Fruit fly (Drosophila melanogaster): ENCODE results near the gene nub.

nub gene

DNA sequence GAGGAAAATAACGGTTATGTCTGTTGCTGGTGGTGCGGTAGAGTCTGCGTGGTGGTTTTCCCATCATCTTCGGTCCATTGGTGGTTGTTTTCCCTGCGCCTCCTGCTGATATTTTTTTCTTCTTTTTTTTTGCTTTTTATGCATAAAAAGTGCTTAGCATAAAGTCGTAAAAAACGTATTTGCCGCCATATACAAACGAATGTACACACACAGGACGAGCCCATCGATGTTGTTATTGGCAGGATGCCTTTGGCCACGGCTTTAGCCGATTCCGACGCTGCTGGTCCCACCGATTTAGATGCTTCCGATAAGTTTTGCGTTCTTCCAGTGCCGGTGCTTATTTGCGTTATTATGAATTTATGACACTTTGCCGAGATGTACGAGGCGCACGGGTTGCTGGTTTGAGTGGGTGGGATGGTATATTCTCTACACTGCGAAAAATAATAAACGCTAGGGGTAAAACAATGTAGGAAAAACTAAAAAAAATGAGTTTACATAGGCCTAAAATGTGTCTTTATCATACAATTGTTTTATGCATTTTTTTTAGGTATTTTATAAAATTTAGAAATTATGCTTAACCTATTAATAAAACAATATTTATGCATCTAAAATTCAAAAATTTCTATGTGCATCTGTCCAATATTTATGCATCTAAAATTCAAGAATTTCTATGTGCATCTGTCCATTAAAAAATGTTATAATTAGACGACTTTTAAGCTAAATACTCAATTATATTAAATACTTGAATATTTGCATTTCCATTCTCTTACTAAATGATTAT is 20.3 kb upstream of the nub start (continued):
- TF ChIP-seq toy (GFP tag; IDR thresholded peaks at IDR 0.05): no peak
- no peak for TF ChIP-seq Bgb (GFP tag; IDR thresholded peaks at IDR 0.05; ENCODE audit: partially characterized antibody)
- TF ChIP-seq Spps (tag; optimal IDR thresholded peaks at IDR 0.05): no peak
- peak; percentile 12 for TF ChIP-seq CG15269 (tag; optimal IDR thresholded peaks at IDR 0.05)
- TF ChIP-seq Dek (tag; optimal IDR thresholded peaks at IDR 0.05): no peak
- TF ChIP-seq CG9609 (GFP tag; optimal IDR thresholded peaks at IDR 0.05): no peak
- TF ChIP-seq Jarid2 (GFP tag; optimal IDR thresholded peaks at IDR 0.05): no peak
- TF ChIP-seq eyg (GFP tag; optimal IDR thresholded peaks at IDR 0.05): no peak
- TF ChIP-seq CG11560 (tag; IDR thresholded peaks at IDR 0.05): no peak
- TF ChIP-seq sim (GFP tag; IDR thresholded peaks at IDR 0.05): no peak
- peak; percentile 55 for TF ChIP-seq dmrt99B (tag; optimal IDR thresholded peaks at IDR 0.05)
- TF ChIP-seq grau (tag; optimal IDR thresholded peaks at IDR 0.05): peak; percentile 47
- no peak for TF ChIP-seq HLH3B (GFP tag; IDR thresholded peaks at IDR 0.05)
- peak; percentile 62 for TF ChIP-seq CG7556 (GFP tag; optimal IDR thresholded peaks at IDR 0.05)
- TF ChIP-seq ems (GFP tag; optimal IDR thresholded peaks at IDR 0.05): no peak
- TF ChIP-seq p53 (GFP tag; optimal IDR thresholded peaks at IDR 0.05): no peak
- TF ChIP-seq CG7745 (tag; optimal IDR thresholded peaks at IDR 0.05): no peak
- no peak for TF ChIP-seq H15 (GFP tag; IDR thresholded peaks at IDR 0.05)
- TF ChIP-seq dati (GFP tag; IDR thresholded peaks at IDR 0.05): no peak
- no peak for TF ChIP-seq CG14014 (GFP tag; IDR thresholded peaks at IDR 0.05)
- TF ChIP-seq Sox102F (GFP tag; optimal IDR thresholded peaks at IDR 0.05): peak; percentile 35
- TF ChIP-seq Chrac-16 (GFP tag; optimal IDR thresholded peaks at IDR 0.05): peak; percentile 6
- TF ChIP-seq CG31441 (GFP tag; IDR thresholded peaks at IDR 0.05): peak; percentile 51; the same call in 1 of the 2 replicates
- TF ChIP-seq br (optimal IDR thresholded peaks at IDR 0.05): no peak
- TF ChIP-seq Dll (GFP tag; IDR thresholded peaks at IDR 0.05; ENCODE audit: partially characterized antibody): no peak
- no peak for TF ChIP-seq CG10654 (GFP tag; optimal IDR thresholded peaks at IDR 0.05)
- no peak for TF ChIP-seq tll (GFP tag; optimal IDR thresholded peaks at IDR 0.05)
- no peak for TF ChIP-seq CG11696 (GFP tag; IDR thresholded peaks at IDR 0.05)
- peak; percentile 26 for TF ChIP-seq Sox100B (GFP tag; optimal IDR thresholded peaks at IDR 0.05)
- TF ChIP-seq CG10979 (tag; optimal IDR thresholded peaks at IDR 0.05): peak; percentile 43
- TF ChIP-seq CG17829 (tag; optimal IDR thresholded peaks at IDR 0.05): no peak
- TF ChIP-seq CG2889 (GFP tag; IDR thresholded peaks at IDR 0.05): no peak
- no peak for TF ChIP-seq MTF-1 (GFP tag; optimal IDR thresholded peaks at IDR 0.05; ENCODE audit: borderline replicate concordance)
- no peak for TF ChIP-seq CG12104 (GFP tag; optimal IDR thresholded peaks at IDR 0.05)
- peak; percentile 10 for TF ChIP-seq CG33557 (GFP tag; optimal IDR thresholded peaks at IDR 0.05)
- TF ChIP-seq hth (optimal IDR thresholded peaks at IDR 0.05): no peak
- no peak for TF ChIP-seq sna (GFP tag; IDR thresholded peaks at IDR 0.05; ENCODE audit: partially characterized antibody)
- peak; percentile 61 for TF ChIP-seq CG18262 (tag; optimal IDR thresholded peaks at IDR 0.05)
- TF ChIP-seq CG2120 (GFP tag; optimal IDR thresholded peaks at IDR 0.05): peak; percentile 10
- TF ChIP-seq phol (tag; optimal IDR thresholded peaks at IDR 0.05): peak; percentile 45
- TF ChIP-seq abd-A (tag; optimal IDR thresholded peaks at IDR 0.05): peak; percentile 79
- TF ChIP-seq CG2199 (GFP tag; IDR thresholded peaks at IDR 0.05): no peak
- no peak for TF ChIP-seq CG15011 (GFP tag; optimal IDR thresholded peaks at IDR 0.05)
- peak; percentile 60 for TF ChIP-seq CG7839 (tag; optimal IDR thresholded peaks at IDR 0.05)
- no peak for TF ChIP-seq GATAe (GFP tag; conservative IDR thresholded peaks at IDR 0.05)
- no peak for TF ChIP-seq CG7357 (GFP tag; IDR thresholded peaks at IDR 0.05)
- TF ChIP-seq bsh (GFP tag; optimal IDR thresholded peaks at IDR 0.05): peak in 1 of 2 experiments; percentile 29
- TF ChIP-seq CG14710 (tag; optimal IDR thresholded peaks at IDR 0.05): peak; percentile 18
- TF ChIP-seq lov (optimal IDR thresholded peaks at IDR 0.05): no peak
- TF ChIP-seq lov (GFP tag; IDR thresholded peaks at IDR 0.05): no peak
